Worm (Caenorhabditis elegans): ENCODE data around the gene C05D12.2.

C05D12.2 gene

DNA sequence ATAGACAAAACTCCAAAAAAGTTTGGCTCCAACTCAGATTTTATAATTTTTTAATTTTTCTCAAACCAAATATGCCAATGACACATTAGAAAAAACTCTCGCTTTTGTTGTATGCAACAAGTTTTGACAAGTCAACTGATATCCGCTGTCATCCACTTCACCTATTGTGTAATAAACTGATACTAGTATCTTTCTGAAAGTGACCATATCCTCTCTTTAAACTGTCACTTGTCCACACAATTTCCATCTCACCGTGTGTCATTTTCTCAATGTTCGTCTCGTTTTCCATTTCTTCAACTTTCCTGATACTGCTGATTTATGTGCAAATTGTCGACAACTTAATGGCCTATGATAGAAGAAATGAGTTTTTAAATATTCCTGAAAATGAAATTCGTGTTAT, 35.0 kb upstream of the C05D12.2 start, which contains the start of the genes C33B4.5 and C33B4.4:
TSS of gene C33B4.5 (plus strand) at position 270 of the 400 bp plus-strand sequence.
TSS of gene C33B4.4 (minus strand) at position 385 of the 400 bp plus-strand sequence.
- TF ChIP-seq unc-39 (tag; optimal IDR thresholded peaks at IDR 0.05) (no peak), nhr-76 (tag; optimal IDR thresholded peaks at IDR 0.05) (no peak)

DNA sequence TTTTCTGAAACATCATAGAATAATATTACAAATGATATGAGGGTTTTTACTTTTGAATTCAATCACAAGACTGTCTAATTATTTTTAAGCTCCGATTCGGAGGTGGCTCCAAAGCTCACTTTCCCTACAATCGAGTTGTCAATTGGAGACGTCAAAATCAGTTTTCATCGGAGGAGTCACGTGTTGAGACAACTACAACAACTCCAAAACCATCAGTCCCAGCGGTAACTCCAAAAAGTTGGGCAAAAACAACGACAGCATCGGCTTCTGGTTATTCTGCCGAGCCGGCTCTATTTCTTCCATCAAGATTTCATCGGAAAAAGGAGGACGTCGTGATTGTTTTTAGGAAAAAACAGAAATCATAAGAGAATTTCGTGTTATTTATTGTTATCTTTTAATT, 34.0 kb upstream of the C05D12.2 start:
- no peak for TF ChIP-seq nhr-237 (tag; optimal IDR thresholded peaks at IDR 0.05)

DNA sequence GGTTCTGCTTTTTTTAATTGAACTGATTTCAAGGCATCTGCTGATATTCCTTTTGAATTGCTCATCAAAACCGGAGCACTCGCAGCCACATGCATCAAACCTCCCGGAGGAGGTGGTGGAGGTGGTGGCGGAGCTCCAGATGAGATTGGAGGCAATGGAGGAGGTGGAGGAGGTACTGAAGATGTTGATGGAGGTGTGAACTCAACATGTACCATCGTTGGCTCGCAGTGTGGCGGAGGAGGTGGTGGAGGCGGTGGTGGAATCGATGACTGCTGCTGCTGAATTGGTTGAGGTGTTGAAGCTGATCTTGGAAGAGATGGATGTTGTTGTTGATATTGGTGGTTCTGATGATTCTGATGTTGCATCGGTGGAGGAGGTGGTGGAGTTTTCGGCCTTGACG, 31.1 kb upstream of the C05D12.2 start:
- TF ChIP-seq unc-120 (tag; optimal IDR thresholded peaks at IDR 0.05; ENCODE audit: poor library complexity, severe bottlenecking) (no peak), elt-1 (tag; optimal IDR thresholded peaks at IDR 0.05; ENCODE audit: borderline replicate concordance, insufficient read depth) (no peak), nhr-2 (tag; optimal IDR thresholded peaks at IDR 0.05) (no peak), nhr-28 (tag; optimal IDR thresholded peaks at IDR 0.05) (no peak), tbx-8 (GFP tag; optimal IDR thresholded peaks at IDR 0.05) (no peak), unc-39 (tag; optimal IDR thresholded peaks at IDR 0.05) (no peak), sem-2 (GFP tag; optimal IDR thresholded peaks at IDR 0.05) (no peak), snpc-4 (tag; optimal IDR thresholded peaks at IDR 0.05) (no peak), ceh-43 (GFP tag; optimal IDR thresholded peaks at IDR 0.05) (no peak), nhr-12 (tag; optimal IDR thresholded peaks at IDR 0.05) (no peak), lsy-2 (tag; optimal IDR thresholded peaks at IDR 0.05) (no peak), ham-2 (GFP tag; optimal IDR thresholded peaks at IDR 0.05) (no peak), ztf-11 (tag; optimal IDR thresholded peaks at IDR 0.05) (no peak), zip-8 (tag; optimal IDR thresholded peaks at IDR 0.05) (no peak), hlh-1 (tag; optimal IDR thresholded peaks at IDR 0.05) (no peak), lin-13 (tag; optimal IDR thresholded peaks at IDR 0.05) (no peak)

DNA sequence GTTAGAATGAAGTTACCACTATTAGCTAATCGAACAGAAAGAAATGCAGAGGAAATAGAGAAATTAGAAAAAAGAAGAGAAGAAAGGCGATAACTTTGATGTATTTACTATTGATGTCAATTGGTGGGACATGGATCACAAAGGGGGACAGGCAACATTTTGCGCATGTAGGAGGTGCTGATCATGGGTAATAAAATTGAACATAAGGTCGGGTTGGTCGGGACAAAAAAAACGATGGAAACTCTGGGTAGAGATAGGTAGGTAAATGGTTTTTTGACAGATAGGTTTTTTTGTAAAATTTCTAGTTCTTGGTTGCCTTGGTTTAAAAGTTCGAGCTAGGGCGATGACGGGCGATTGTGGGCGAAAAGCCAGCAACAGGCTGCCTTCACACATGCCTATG, 27.2 kb upstream of the C05D12.2 start, which contains the start of gene shn-1:
TSS of gene shn-1 (minus strand) at position 101 of the 400 bp plus-strand sequence.
- no peak for TF ChIP-seq snpc-4 (tag; optimal IDR thresholded peaks at IDR 0.05)
- no peak for TF ChIP-seq ham-2 (GFP tag; optimal IDR thresholded peaks at IDR 0.05)
- no peak for TF ChIP-seq elt-3 (tag; optimal IDR thresholded peaks at IDR 0.05)
- no peak for TF ChIP-seq hlh-1 (tag; optimal IDR thresholded peaks at IDR 0.05)
- TF ChIP-seq ceh-39 (tag; optimal IDR thresholded peaks at IDR 0.05) = no peak
- TF ChIP-seq lsy-2 (tag; optimal IDR thresholded peaks at IDR 0.05) = no peak
- no peak for TF ChIP-seq ceh-83 (GFP tag; optimal IDR thresholded peaks at IDR 0.05)
- TF ChIP-seq M03D4.4 (tag; optimal IDR thresholded peaks at IDR 0.05) = no peak
- no peak for TF ChIP-seq ces-1 (GFP tag; optimal IDR thresholded peaks at IDR 0.05)
- TF ChIP-seq nhr-2 (tag; optimal IDR thresholded peaks at IDR 0.05) = no peak

DNA sequence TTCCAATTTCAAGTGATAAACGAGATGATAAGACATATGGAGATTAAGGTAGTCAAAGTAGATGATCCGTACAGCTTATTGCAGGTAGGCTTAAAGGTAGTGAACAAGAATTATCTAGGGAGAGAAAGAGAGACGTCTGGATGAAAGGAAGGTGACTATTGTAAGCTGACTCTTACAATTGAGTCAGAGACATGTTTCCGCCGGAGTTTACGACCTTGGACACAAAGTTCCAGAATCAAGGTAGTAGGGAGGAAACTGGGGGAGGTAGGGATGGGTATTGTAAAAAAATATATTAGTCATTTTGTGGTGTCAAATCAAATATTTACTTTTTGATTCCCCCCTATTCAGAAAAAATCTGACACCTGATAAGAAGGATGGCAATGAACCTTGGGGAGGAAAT, 25.7 kb upstream of the C05D12.2 start:
- no peak for TF ChIP-seq pha-4 (tag; optimal IDR thresholded peaks at IDR 0.05)
- TF ChIP-seq lin-13 (tag; optimal IDR thresholded peaks at IDR 0.05) = no peak
- no peak for TF ChIP-seq nhr-237 (tag; optimal IDR thresholded peaks at IDR 0.05)
- no peak for TF ChIP-seq mep-1 (tag; optimal IDR thresholded peaks at IDR 0.05)
- TF ChIP-seq hlh-1 (tag; optimal IDR thresholded peaks at IDR 0.05) = no peak
- TF ChIP-seq elt-1 (tag; optimal IDR thresholded peaks at IDR 0.05; ENCODE audit: borderline replicate concordance, insufficient read depth) = no peak
- no peak for TF ChIP-seq nhr-12 (tag; optimal IDR thresholded peaks at IDR 0.05)

DNA sequence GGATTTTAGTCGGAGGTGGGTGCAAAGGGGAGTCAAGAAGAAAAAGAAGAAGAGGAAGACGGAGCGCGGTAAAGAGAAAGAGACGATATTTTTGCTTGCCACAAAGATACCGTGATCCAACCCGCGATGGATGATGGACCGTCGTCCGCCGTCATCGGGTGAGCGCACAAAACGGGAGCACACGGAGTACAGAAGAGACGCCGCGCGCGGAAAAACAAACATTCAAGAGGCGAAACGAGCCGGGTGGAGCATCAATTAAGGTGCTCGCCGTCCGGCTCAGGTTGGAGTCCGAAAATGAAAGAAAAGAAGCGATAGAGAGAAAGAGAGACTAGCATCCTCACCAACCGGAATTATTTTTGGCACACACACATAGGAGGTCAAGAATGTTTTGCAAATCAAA, 24.3 kb upstream of the C05D12.2 start:
- no peak for TF ChIP-seq unc-120 (tag; optimal IDR thresholded peaks at IDR 0.05; ENCODE audit: poor library complexity, severe bottlenecking)
- peak; percentile 34 for TF ChIP-seq sptf-1 (tag; optimal IDR thresholded peaks at IDR 0.05)
- TF ChIP-seq nhr-76 (tag; optimal IDR thresholded peaks at IDR 0.05) = no peak
- TF ChIP-seq mls-2 (tag; optimal IDR thresholded peaks at IDR 0.05) = peak; percentile 3
- TF ChIP-seq pha-4 (tag; optimal IDR thresholded peaks at IDR 0.05) = peak; percentile 72

DNA sequence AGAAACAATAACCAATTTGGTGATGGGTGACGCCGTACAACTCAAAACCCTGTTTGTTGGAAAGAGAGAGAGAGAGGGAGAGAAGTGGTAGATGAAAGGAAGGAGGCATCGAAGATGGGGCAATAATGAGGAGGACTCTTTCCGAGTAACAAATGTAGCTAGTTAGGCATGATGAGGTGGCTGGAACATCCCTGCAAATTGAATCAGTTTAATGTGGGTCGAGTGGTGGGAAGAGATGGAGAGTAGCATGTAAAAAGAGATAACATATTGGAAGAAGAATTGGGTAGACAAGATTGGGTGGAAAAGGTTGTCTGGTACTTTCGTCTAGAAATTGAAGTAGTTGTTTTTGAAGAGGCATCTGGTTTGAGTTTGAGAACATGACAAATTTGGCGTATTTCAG, 21.9 kb upstream of the C05D12.2 start:
- TF ChIP-seq nhr-76 (tag; optimal IDR thresholded peaks at IDR 0.05) = no peak
- peak; percentile 93 for TF ChIP-seq ces-1 (GFP tag; optimal IDR thresholded peaks at IDR 0.05)
- no peak for TF ChIP-seq elt-3 (tag; optimal IDR thresholded peaks at IDR 0.05)
- TF ChIP-seq ceh-83 (GFP tag; optimal IDR thresholded peaks at IDR 0.05) = no peak
- no peak for TF ChIP-seq nhr-2 (tag; optimal IDR thresholded peaks at IDR 0.05)
- no peak for TF ChIP-seq bed-3 (GFP tag; optimal IDR thresholded peaks at IDR 0.05)
- no peak for TF ChIP-seq flh-1 (GFP tag; optimal IDR thresholded peaks at IDR 0.05)
- TF ChIP-seq tbx-8 (GFP tag; optimal IDR thresholded peaks at IDR 0.05) = no peak

Data from whole organism, mixed stage, embryonic.